Fruit fly (Drosophila melanogaster): ENCODE measurements around the gene pall.

DNA sequence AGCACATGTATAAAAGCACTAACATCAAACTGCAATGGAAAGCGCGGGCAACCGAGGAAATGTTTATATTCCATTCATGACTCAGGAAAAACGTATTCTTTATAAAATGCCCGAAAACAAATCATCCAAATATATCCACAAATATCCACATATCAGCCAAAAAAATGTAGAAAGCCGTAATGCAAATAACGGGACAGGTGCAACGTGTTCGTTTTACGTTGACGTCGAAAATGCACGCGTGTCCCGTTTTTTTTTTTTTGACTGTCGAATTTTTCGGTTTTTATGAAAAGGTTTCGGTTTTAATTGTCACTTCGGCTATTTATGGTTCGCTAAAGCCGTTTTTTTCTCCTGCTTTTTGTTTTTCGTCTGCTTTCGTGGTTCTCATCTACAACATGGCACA lies 16.9 kb upstream of the pall start:
- TF ChIP-seq h (optimal IDR thresholded peaks at IDR 0.05) (no peak), ttk (optimal IDR thresholded peaks at IDR 0.05) (no peak), psq (optimal IDR thresholded peaks at IDR 0.05) (no peak)
